Worm (Caenorhabditis elegans): ENCODE results near the gene krr-1.

The krr-1 gene

ce11 chrV:7230847-7231246 is at the start of gene krr-1, which contains the start of gene gei-6:
Gene krr-1 (plus strand): TSS chrV:7231190.
Gene gei-6 (minus strand): TSS chrV:7230848.
- TF ChIP-seq ztf-28 (GFP tag; IDR thresholded peaks at IDR 0.05) (no peak), tbp1 (GFP tag; optimal IDR thresholded peaks at IDR 0.05) (peak; percentile 25), ztf-22 (GFP tag; optimal IDR thresholded peaks at IDR 0.05) (no peak), him-1 (tag; optimal IDR thresholded peaks at IDR 0.05) (no peak), F37B4.10 (GFP tag; IDR thresholded peaks at IDR 0.05) (no peak), ztf-18 (tag; optimal IDR thresholded peaks at IDR 0.05) (no peak), egl-18 (GFP tag; IDR thresholded peaks at IDR 0.05) (no peak), nhr-90 (tag; optimal IDR thresholded peaks at IDR 0.05) (no peak), atf-7 (tag; optimal IDR thresholded peaks at IDR 0.05) (no peak), ceh-100 (GFP tag; IDR thresholded peaks at IDR 0.05) (no peak; the same call in 1 of the 2 replicates), madf-6 (GFP tag; IDR thresholded peaks at IDR 0.05) (peak; percentile 55; the same call in 1 of the 2 replicates), ceh-40 (GFP tag; IDR thresholded peaks at IDR 0.05) (no peak), pbrm-1 (GFP tag; IDR thresholded peaks at IDR 0.05) (peak; percentile 15; the same call in 1 of the 2 replicates), D2030.7 (GFP tag; IDR thresholded peaks at IDR 0.05) (no peak), unc-130 (GFP tag; optimal IDR thresholded peaks at IDR 0.05) (no peak), lin-40 (tag; optimal IDR thresholded peaks at IDR 0.05) (no peak), pha-4 (tag; optimal IDR thresholded peaks at IDR 0.05) (no peak), gei-17 (GFP tag; optimal IDR thresholded peaks at IDR 0.05) (no peak), bed-2 (GFP tag; IDR thresholded peaks at IDR 0.05) (no peak), B0261.1 (tag; optimal IDR thresholded peaks at IDR 0.05) (no peak), sea-2 (GFP tag; IDR thresholded peaks at IDR 0.05) (no peak), ceh-79 (tag; optimal IDR thresholded peaks at IDR 0.05) (no peak), tlf-1 (GFP tag; optimal IDR thresholded peaks at IDR 0.05) (no peak), mes-4 (tag; optimal IDR thresholded peaks at IDR 0.05) (no peak), C17E4.6 (GFP tag; IDR thresholded peaks at IDR 0.05) (no peak), Y56A3A.18 (GFP tag; IDR thresholded peaks at IDR 0.05) (no peak), lsl-1 (GFP tag; optimal IDR thresholded peaks at IDR 0.05) (no peak), ztf-6 (GFP tag; IDR thresholded peaks at IDR 0.05) (no peak), nfyb-1 (GFP tag; IDR thresholded peaks at IDR 0.05) (no peak), B0336.3 (GFP tag; IDR thresholded peaks at IDR 0.05) (no peak), ets-4 (GFP tag; optimal IDR thresholded peaks at IDR 0.05) (no peak), C06A6.2 (GFP tag; conservative IDR thresholded peaks at IDR 0.05) (no peak), nhr-27 (tag; optimal IDR thresholded peaks at IDR 0.05) (no peak), madf-8 (GFP tag; conservative IDR thresholded peaks at IDR 0.05) (no peak), attf-3 (GFP tag; conservative IDR thresholded peaks at IDR 0.05) (0 out of 2 replicates have a peak, but pooled peaks have one; percentile 37), aptf-3 (GFP tag; IDR thresholded peaks at IDR 0.05) (no peak), ztf-26 (tag; optimal IDR thresholded peaks at IDR 0.05) (no peak), ama-1 (optimal IDR thresholded peaks at IDR 0.05) (no peak), ama-1 (GFP tag; optimal IDR thresholded peaks at IDR 0.05) (no peak), chd-7 (tag; optimal IDR thresholded peaks at IDR 0.05) (no peak), ztf-3 (GFP tag; optimal IDR thresholded peaks at IDR 0.05) (no peak), T07F8.4 (tag; optimal IDR thresholded peaks at IDR 0.05) (no peak), mcd-1 (GFP tag; IDR thresholded peaks at IDR 0.05) (peak; percentile 65), madf-3 (GFP tag; IDR thresholded peaks at IDR 0.05) (no peak), lin-26 (GFP tag; IDR thresholded peaks at IDR 0.05) (no peak), efl-1 (GFP tag; optimal IDR thresholded peaks at IDR 0.05) (no peak), F33H1.4 (GFP tag; IDR thresholded peaks at IDR 0.05) (no peak), ZK185.1 (tag; optimal IDR thresholded peaks at IDR 0.05; ENCODE audit: poor library complexity, severe bottlenecking) (peak; percentile 52), F39B2.1 (GFP tag; IDR thresholded peaks at IDR 0.05) (no peak), athp-1 (tag; optimal IDR thresholded peaks at IDR 0.05) (no peak), F57C9.4 (tag; optimal IDR thresholded peaks at IDR 0.05) (no peak), aptf-2 (GFP tag; conservative IDR thresholded peaks at IDR 0.05) (no peak)
